Worm (Caenorhabditis elegans) whole organism, young adult: ENCODE measurements around the gene rab-28.

ENCODE experiments used
- B0035.1 ChIP-seq: sonication (generic microtip); optimal IDR thresholded peaks from 2 replicates; lab custom pipeline; 2016; ENCODE audit warnings: missing genetic modification characterization, mild to moderate bottlenecking, missing compliant biosample characterization, missing genotype, missing genetic modification reagents
- F23B12.7 ChIP-seq: sonication (generic microtip); optimal IDR thresholded peaks from 2 replicates; lab custom pipeline; 2017; ENCODE audit warnings: missing genetic modification characterization, mild to moderate bottlenecking, missing compliant biosample characterization, antibody characterized with exemption, moderate library complexity; ENCODE audit not compliant: insufficient read depth
- K12H6.12 ChIP-seq: fragments of 200-800 bp; sonication (Bioruptor generic); optimal IDR thresholded peaks from 2 replicates; lab custom pipeline; 2018; ENCODE audit warnings: mild to moderate bottlenecking, missing genetic modification characterization, missing compliant biosample characterization
- Y53F4B.3 ChIP-seq: fragments of 200-800 bp; sonication (Bioruptor generic); IDR thresholded peaks from 2 replicates; pipeline ENCODE4 v1.3.6; 2022; ENCODE audit warnings: missing genetic modification reagents, missing genetic modification characterization, missing compliant biosample characterization
- Y79H2A.3 ChIP-seq: fragments of 200-800 bp; sonication (Bioruptor generic); conservative IDR thresholded peaks from 2 replicates; pipeline ENCODE4 v1.3.6; 2022; ENCODE audit warnings: missing genetic modification reagents, missing genetic modification characterization, missing compliant biosample characterization
- atf-7 ChIP-seq: sonication (generic microtip); optimal IDR thresholded peaks from 2 replicates; lab custom pipeline; 2017; ENCODE audit warnings: mild to moderate bottlenecking, missing genetic modification characterization, missing compliant biosample characterization
- athp-1 ChIP-seq: sonication (generic microtip); optimal IDR thresholded peaks from 2 replicates; lab custom pipeline; 2017; ENCODE audit warnings: mild to moderate bottlenecking, missing genetic modification characterization, missing compliant biosample characterization
- attf-5 ChIP-seq: fragments of 200-800 bp; sonication (Bioruptor generic); optimal IDR thresholded peaks from 2 replicates; lab custom pipeline; 2018; ENCODE audit warnings: mild to moderate bottlenecking, missing genetic modification characterization, missing compliant biosample characterization
- attf-6 ChIP-seq: fragments of 200-800 bp; sonication (Bioruptor generic); IDR thresholded peaks from 2 replicates; pipeline ENCODE4 v1.3.6; 2022; ENCODE audit warnings: missing genetic modification reagents, missing genetic modification characterization, missing compliant biosample characterization
- cebp-1 ChIP-seq, 2 experiments: fragments of 200-800 bp in 1 of 2; sonication (Bioruptor generic) in 1 of 2; sonication (generic microtip) in 1 of 2; IDR thresholded peaks in 1 of 2; optimal IDR thresholded peaks in 1 of 2; 2 replicates each; pipeline versions ENCODE4 v1.3.6 to Lab custom; 2017 to 2022; ENCODE audit warnings: missing compliant biosample characterization in 2 of 2, missing genetic modification characterization in 2 of 2, mild to moderate bottlenecking in 1 of 2, missing genetic modification reagents in 1 of 2, moderate library complexity in 1 of 2
- ceh-27 ChIP-seq: fragments of 200-800 bp; sonication (Bioruptor generic); optimal IDR thresholded peaks from 2 replicates; lab custom pipeline; 2018; ENCODE audit warnings: mild to moderate bottlenecking, missing genetic modification characterization, moderate library complexity, missing compliant biosample characterization
- die-1 ChIP-seq: sonication (generic microtip); optimal IDR thresholded peaks from 2 replicates; lab custom pipeline; 2016; ENCODE audit warnings: missing genotype, mild to moderate bottlenecking, missing genetic modification characterization, missing compliant biosample characterization
- dpl-1 ChIP-seq: fragments of 150-350 bp; optimal IDR thresholded peaks from 2 replicates; lab custom pipeline; 2014; ENCODE audit warnings: missing biosample characterization, missing genetic modification reagents, missing genetic modification characterization
- egl-18 ChIP-seq: fragments of 200-800 bp; sonication (Bioruptor generic); IDR thresholded peaks from 2 replicates; pipeline ENCODE4 v1.3.6; 2022; ENCODE audit warnings: missing genetic modification reagents, missing genetic modification characterization, missing compliant biosample characterization
- gei-17 ChIP-seq: fragments of 200-800 bp; sonication (Bioruptor generic); optimal IDR thresholded peaks from 2 replicates; lab custom pipeline; 2018; ENCODE audit warnings: mild to moderate bottlenecking, missing genetic modification characterization, missing compliant biosample characterization
- hlh-12 ChIP-seq: sonication (generic microtip); optimal IDR thresholded peaks from 2 replicates; lab custom pipeline; 2016; ENCODE audit warnings: missing genetic modification characterization, missing compliant biosample characterization
- hmg-1.2 ChIP-seq: fragments of 200-800 bp; sonication (Bioruptor generic); IDR thresholded peaks from 2 replicates; pipeline ENCODE4 v1.3.6; 2022; ENCODE audit warnings: missing genetic modification reagents, missing genetic modification characterization, missing compliant biosample characterization
- lag-1 ChIP-seq: fragments of 200-800 bp; sonication (Bioruptor generic); IDR thresholded peaks from 2 replicates; pipeline ENCODE4 v1.3.6; 2022; ENCODE audit warnings: missing genetic modification reagents, missing genetic modification characterization, missing compliant biosample characterization
- lin-35 ChIP-seq, 3 experiments: fragments of 150-350 bp in 2 of 3; sonication (generic microtip) in 1 of 3; optimal IDR thresholded peaks; 2 replicates each; lab custom pipeline; 2014 to 2018; ENCODE audit warnings: missing biosample characterization in 3 of 3, missing genetic modification characterization in 3 of 3, missing genetic modification reagents in 3 of 3
- lin-40 ChIP-seq: sonication (generic microtip); optimal IDR thresholded peaks from 2 replicates; lab custom pipeline; 2016; ENCODE audit warnings: missing genetic modification characterization, mild to moderate bottlenecking, missing compliant biosample characterization, missing genotype, missing genetic modification reagents
- madf-10 ChIP-seq: sonication (generic microtip); optimal IDR thresholded peaks from 2 replicates; lab custom pipeline; 2016; ENCODE audit warnings: mild to moderate bottlenecking, missing genetic modification characterization, missing compliant biosample characterization
- madf-3 ChIP-seq: fragments of 200-800 bp; sonication (Bioruptor generic); IDR thresholded peaks from 2 replicates; pipeline ENCODE4 v1.3.6; 2022; ENCODE audit warnings: missing genetic modification reagents, missing genetic modification characterization, missing compliant biosample characterization
- madf-8 ChIP-seq: fragments of 200-800 bp; sonication (Bioruptor generic); conservative IDR thresholded peaks from 2 replicates; pipeline ENCODE4 v1.3.6; 2022; ENCODE audit warnings: missing genetic modification reagents, missing genetic modification characterization, missing compliant biosample characterization
- nfya-2 ChIP-seq: fragments of 200-800 bp; sonication (Bioruptor generic); IDR thresholded peaks from 2 replicates; pipeline ENCODE4 v1.3.6; 2022; ENCODE audit warnings: missing genetic modification reagents, missing genetic modification characterization, missing compliant biosample characterization
- nhr-80 ChIP-seq: sonication (generic microtip); optimal IDR thresholded peaks from 2 replicates; lab custom pipeline; 2016; ENCODE audit warnings: missing genetic modification characterization, missing compliant biosample characterization
- snpc-4 ChIP-seq, 5 experiments: fragments of 150-350 bp in 1 of 5; sonication (generic microtip) in 4 of 5; optimal IDR thresholded peaks; 2 replicates each; lab custom pipeline; 2014 to 2018; ENCODE audit warnings: missing genetic modification characterization in 5 of 5, missing biosample characterization in 3 of 5, antibody characterized with exemption in 2 of 5, mild to moderate bottlenecking in 2 of 5, missing compliant biosample characterization in 2 of 5, missing genotype in 2 of 5, moderate library complexity in 2 of 5, missing genetic modification reagents in 1 of 5
- sptf-2 ChIP-seq: fragments of 200-800 bp; sonication (Bioruptor generic); optimal IDR thresholded peaks from 2 replicates; lab custom pipeline; 2018; ENCODE audit warnings: mild to moderate bottlenecking, missing genetic modification characterization, missing compliant biosample characterization
- unc-62 ChIP-seq: fragments of 150-350 bp; optimal IDR thresholded peaks from 2 replicates; lab custom pipeline; 2014; ENCODE audit warnings: missing biosample characterization, missing genetic modification reagents, missing genetic modification characterization
- zfh-2 ChIP-seq: fragments of 200-800 bp; sonication (Bioruptor generic); conservative IDR thresholded peaks from 2 replicates; pipeline ENCODE4 v1.3.6; 2022; ENCODE audit warnings: missing genetic modification reagents, missing genetic modification characterization, missing compliant biosample characterization
- ztf-26 ChIP-seq: sonication (generic microtip); optimal IDR thresholded peaks from 2 replicates; lab custom pipeline; 2017; ENCODE audit warnings: missing genetic modification characterization, missing compliant biosample characterization
- ztf-28 ChIP-seq: fragments of 200-800 bp; sonication (Bioruptor generic); IDR thresholded peaks from 2 replicates; pipeline ENCODE4 v1.3.6; 2022; ENCODE audit warnings: missing genetic modification reagents, missing genetic modification characterization, missing compliant biosample characterization

Gene rab-28

ce11 chrIV:9224825-9225224 lies 19.0 kb downstream of the rab-28 start, which contains the start of gene C46C2.3:
TSS of gene C46C2.3 (plus strand) at chrIV:9225125.
- no peak for TF ChIP-seq athp-1 (tag; lab: Kevin White, UChicago)
- no peak for TF ChIP-seq die-1 (tag; lab: Kevin White, UChicago)
- TF ChIP-seq ztf-26 (tag; lab: Kevin White, UChicago) = no peak
- TF ChIP-seq K12H6.12 (tag; lab: Kevin White, UChicago) = no peak
- no peak for TF ChIP-seq Y79H2A.3 (GFP tag; lab: Robert Waterston, UW)
- TF ChIP-seq ztf-28 (GFP tag; lab: Robert Waterston, UW) = no peak
- no peak for TF ChIP-seq unc-62
- no peak for TF ChIP-seq sptf-2 (GFP tag; lab: Kevin White, UChicago)
- no peak for TF ChIP-seq madf-8 (GFP tag; lab: Robert Waterston, UW)
- TF ChIP-seq ceh-27 (GFP tag; lab: Kevin White, UChicago) = no peak
- TF ChIP-seq madf-10 (tag; lab: Kevin White, UChicago) = no peak
- no peak for TF ChIP-seq snpc-4 (GFP tag; optimal IDR thresholded peaks at IDR 0.05; lab: Kevin White, UChicago)
- no peak for TF ChIP-seq snpc-4 (tag; optimal IDR thresholded peaks at IDR 0.05; lab: Kevin White, UChicago)

DNA sequence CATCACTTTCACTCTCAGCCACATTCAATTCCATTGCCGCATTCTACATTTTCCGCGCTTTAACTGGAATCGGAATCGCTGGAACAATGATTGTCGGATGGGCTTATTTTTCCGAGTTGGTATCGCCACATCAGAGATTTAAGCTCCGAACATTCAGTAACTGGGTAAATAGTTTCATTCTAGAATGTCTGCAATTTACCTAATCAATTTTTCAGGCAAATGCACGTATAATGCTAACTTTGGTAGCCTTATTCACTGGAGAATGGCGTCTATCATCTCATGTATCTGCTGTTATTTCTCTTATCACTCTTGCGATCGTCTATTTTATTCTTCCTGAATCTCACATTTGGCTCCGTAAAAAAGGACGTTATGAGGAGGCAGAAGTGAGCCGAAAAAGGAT lies 25.4 kb downstream of the rab-28 start:
- TF ChIP-seq attf-6 = no peak

- TF ChIP-seq gei-17 (GFP tag; lab: Kevin White, UChicago) (no peak), F23B12.7 (tag; lab: Kevin White, UChicago) (no peak), hlh-12 (tag; lab: Kevin White, UChicago) (no peak)
Observed at ce11 chrIV:9217426-9217825, 26.4 kb downstream of the rab-28 start, which contains the start of gene C46C2.2. TSS of gene C46C2.2 (plus strand) at chrIV:9217726.

DNA sequence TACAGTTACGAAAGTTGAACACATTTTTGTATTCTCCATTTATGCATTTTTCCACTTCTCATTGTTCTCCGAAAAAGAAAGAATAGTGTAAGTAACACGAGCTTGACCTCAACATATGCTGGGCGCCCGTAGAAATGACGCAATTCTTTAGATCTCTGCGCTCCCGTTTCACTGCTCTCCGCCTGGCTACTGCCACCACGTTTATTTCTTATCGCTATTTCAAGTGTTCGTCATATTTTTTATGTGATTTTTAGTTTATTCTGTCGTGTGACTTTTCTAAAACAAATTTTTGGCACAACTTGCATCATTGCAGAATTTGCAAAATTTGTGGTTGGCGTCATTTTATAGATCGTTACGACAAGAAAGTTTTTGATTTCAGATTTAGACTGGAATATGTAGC lies 26.9 kb downstream of the rab-28 start:
- TF ChIP-seq nhr-80 (peak; percentile 81), madf-3 (GFP tag; lab: Robert Waterston, UW) (no peak), zfh-2 (GFP tag; lab: Robert Waterston, UW) (no peak), attf-5 (GFP tag; lab: Kevin White, UChicago) (peak; percentile 24)

DNA sequence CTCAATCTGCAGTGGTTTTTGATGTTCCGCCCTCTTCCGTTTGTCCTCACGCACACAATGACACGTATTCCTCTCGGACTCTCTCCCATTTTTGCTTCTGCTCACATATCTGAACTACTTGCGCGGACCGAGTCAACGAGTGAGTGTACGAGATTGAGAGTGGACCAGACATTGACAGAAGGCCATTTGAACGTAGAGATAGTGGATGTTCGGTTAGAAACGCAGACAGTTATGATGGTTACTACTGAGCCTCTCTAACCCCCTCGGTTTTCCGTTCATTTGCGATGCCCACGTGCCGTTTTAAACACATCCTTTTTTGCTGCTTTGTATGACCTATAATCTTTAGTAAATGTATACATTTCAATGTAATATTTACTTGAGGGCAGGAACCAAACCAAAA lies 27.4 kb downstream of the rab-28 start:
- TF ChIP-seq ceh-27 (GFP tag; lab: Kevin White, UChicago) = peak; percentile 10
- TF ChIP-seq cebp-1 (GFP tag; IDR thresholded peaks at IDR 0.05; lab: Robert Waterston, UW) = no peak
- TF ChIP-seq cebp-1 (tag; optimal IDR thresholded peaks at IDR 0.05; lab: Kevin White, UChicago) = peak; percentile 15
- TF ChIP-seq nfya-2 = no peak
- peak; percentile 62; the same call in 1 of the 2 replicates for TF ChIP-seq hmg-1.2 (GFP tag; lab: Robert Waterston, UW)
- no peak for TF ChIP-seq dpl-1 (GFP tag; lab: Kevin White, UChicago)
- TF ChIP-seq lin-40 (tag; lab: Kevin White, UChicago) = peak; percentile 9
- peak in 1 of 3 experiments; percentile 34 for TF ChIP-seq lin-35 (GFP tag; optimal IDR thresholded peaks at IDR 0.05; lab: Kevin White, UChicago)

ce11 chrIV:9215824-9216223 lies 28.0 kb downstream of the rab-28 start:
- no peak for TF ChIP-seq egl-18 (GFP tag; lab: Robert Waterston, UW)
- no peak for TF ChIP-seq B0035.1
- TF ChIP-seq nfya-2 = no peak
- no peak for TF ChIP-seq attf-5 (GFP tag; lab: Kevin White, UChicago)
- TF ChIP-seq atf-7 (tag; lab: Kevin White, UChicago) = no peak
- no peak for TF ChIP-seq gei-17 (GFP tag; lab: Kevin White, UChicago)
- no peak for TF ChIP-seq Y53F4B.3 (GFP tag; lab: Robert Waterston, UW)
- no peak for TF ChIP-seq lag-1 (GFP tag; lab: Robert Waterston, UW)
- TF ChIP-seq, all 124 proteins: peak for 0
